Worm (Caenorhabditis elegans) whole organism, L2 larva: Measurements from ENCODE around the gene lpr-7.

ENCODE experiments used
- C34F6.9 ChIP-seq: fragments of 150-350 bp; optimal IDR thresholded peaks from 2 replicates; lab custom pipeline; 2014; ENCODE audit warnings: missing biosample characterization, missing genetic modification characterization
- F13H6.1 ChIP-seq: sonication (generic microtip); optimal IDR thresholded peaks from 2 replicates; lab custom pipeline; 2016; ENCODE audit warnings: missing genetic modification characterization, missing compliant biosample characterization
- R02D3.7 ChIP-seq: fragments of 150-350 bp; optimal IDR thresholded peaks from 2 replicates; lab custom pipeline; 2014; ENCODE audit warnings: missing biosample characterization, missing genetic modification characterization
- Y55F3AM.14 ChIP-seq: fragments of 200-800 bp; sonication (Bioruptor generic); optimal IDR thresholded peaks from 2 replicates; lab custom pipeline; 2018; ENCODE audit warnings: mild to moderate bottlenecking, missing genetic modification characterization, missing compliant biosample characterization
- ZK546.5 ChIP-seq: sonication (generic microtip); optimal IDR thresholded peaks from 2 replicates; lab custom pipeline; 2017; ENCODE audit warnings: missing biosample characterization, missing genetic modification characterization
- alr-1 ChIP-seq: fragments of 150-350 bp; optimal IDR thresholded peaks from 2 replicates; lab custom pipeline; 2014; ENCODE audit warnings: missing biosample characterization, missing genetic modification characterization
- aly-2 ChIP-seq: fragments of 150-350 bp; optimal IDR thresholded peaks from 2 replicates; lab custom pipeline; 2014; ENCODE audit warnings: missing biosample characterization, missing genetic modification characterization
- ama-1 ChIP-seq: fragments of 150-350 bp; optimal IDR thresholded peaks from 2 replicates; lab custom pipeline; 2018; ENCODE audit warnings: inconsistent platforms
- blmp-1 ChIP-seq: sonication (generic microtip); optimal IDR thresholded peaks from 2 replicates; lab custom pipeline; 2017; ENCODE audit warnings: missing genetic modification characterization, mild to moderate bottlenecking, missing compliant biosample characterization, antibody characterized with exemption, moderate library complexity; ENCODE audit not compliant: insufficient read depth
- ceh-16 ChIP-seq: fragments of 150-350 bp; optimal IDR thresholded peaks from 2 replicates; lab custom pipeline; 2014; ENCODE audit warnings: missing biosample characterization, missing genetic modification characterization
- ceh-82 ChIP-seq: fragments of 150-350 bp; optimal IDR thresholded peaks from 2 replicates; lab custom pipeline; 2014; ENCODE audit warnings: missing biosample characterization, missing genetic modification characterization
- crh-2 ChIP-seq: sonication (generic microtip); optimal IDR thresholded peaks from 2 replicates; lab custom pipeline; 2017; ENCODE audit warnings: missing biosample characterization, missing genetic modification characterization
- dmd-4 ChIP-seq: sonication (generic microtip); optimal IDR thresholded peaks from 2 replicates; lab custom pipeline; 2017; ENCODE audit warnings: missing biosample characterization, missing genetic modification characterization
- egl-27 ChIP-seq: sonication (generic microtip); optimal IDR thresholded peaks from 3 replicates; lab custom pipeline; 2017; ENCODE audit warnings: missing biosample characterization, missing genetic modification reagents, missing genetic modification characterization
- elt-1 ChIP-seq: fragments of 150-350 bp; optimal IDR thresholded peaks from 2 replicates; lab custom pipeline; 2014; ENCODE audit warnings: missing biosample characterization, missing genetic modification characterization
- fos-1 ChIP-seq: fragments of 150-350 bp; optimal IDR thresholded peaks from 2 replicates; lab custom pipeline; 2014; ENCODE audit warnings: missing biosample characterization, missing genetic modification characterization
- lin-11 ChIP-seq: fragments of 150-350 bp; sonication (generic microtip); optimal IDR thresholded peaks from 2 replicates; lab custom pipeline; 2014; ENCODE audit warnings: missing biosample characterization, missing genetic modification characterization, inconsistent platforms, mixed read lengths
- lin-13 ChIP-seq: fragments of 150-350 bp; optimal IDR thresholded peaks from 2 replicates; lab custom pipeline; 2014; ENCODE audit warnings: missing biosample characterization, missing genetic modification reagents, missing genetic modification characterization
- lin-39 ChIP-seq: fragments of 150-350 bp; optimal IDR thresholded peaks from 2 replicates; lab custom pipeline; 2014; ENCODE audit warnings: missing biosample characterization, missing genetic modification reagents, missing genetic modification characterization
- lsy-2 ChIP-seq, 2 experiments: fragments of 150-350 bp in 1 of 2; sonication (generic microtip) in 1 of 2; optimal IDR thresholded peaks; 2 replicates each; lab custom pipeline; 2014 to 2017; ENCODE audit warnings: missing biosample characterization in 2 of 2, missing genetic modification characterization in 2 of 2
- mab-5 ChIP-seq: fragments of 150-350 bp; optimal IDR thresholded peaks from 2 replicates; lab custom pipeline; 2014; ENCODE audit warnings: missing biosample characterization, missing genetic modification characterization
- mbf-1 ChIP-seq: sonication (generic microtip); optimal IDR thresholded peaks from 2 replicates; lab custom pipeline; 2017; ENCODE audit warnings: missing biosample characterization, missing genetic modification characterization
- nhr-10 ChIP-seq: sonication (generic microtip); optimal IDR thresholded peaks from 2 replicates; lab custom pipeline; 2017; ENCODE audit warnings: missing biosample characterization, missing genetic modification characterization
- nhr-12 ChIP-seq: fragments of 150-350 bp; optimal IDR thresholded peaks from 2 replicates; lab custom pipeline; 2014; ENCODE audit warnings: missing biosample characterization, missing genetic modification characterization
- nhr-21 ChIP-seq: fragments of 150-350 bp; optimal IDR thresholded peaks from 2 replicates; lab custom pipeline; 2014; ENCODE audit warnings: missing biosample characterization, missing genetic modification characterization
- nhr-23 ChIP-seq: fragments of 150-350 bp; optimal IDR thresholded peaks from 2 replicates; lab custom pipeline; 2014; ENCODE audit warnings: missing biosample characterization, missing genetic modification reagents, missing genetic modification characterization
- nhr-237 ChIP-seq: fragments of 150-350 bp; optimal IDR thresholded peaks from 2 replicates; lab custom pipeline; 2014; ENCODE audit warnings: missing biosample characterization, missing genetic modification characterization
- nhr-25 ChIP-seq: fragments of 150-350 bp; sonication (generic microtip); optimal IDR thresholded peaks from 3 replicates; lab custom pipeline; 2014; ENCODE audit warnings: missing biosample characterization, missing genetic modification characterization
- nhr-6 ChIP-seq: fragments of 150-350 bp; optimal IDR thresholded peaks from 2 replicates; lab custom pipeline; 2014; ENCODE audit warnings: missing biosample characterization, missing genetic modification characterization
- nhr-77 ChIP-seq: fragments of 150-350 bp; optimal IDR thresholded peaks from 2 replicates; lab custom pipeline; 2014; ENCODE audit warnings: missing biosample characterization, missing genetic modification characterization
- peb-1 ChIP-seq: fragments of 150-350 bp; optimal IDR thresholded peaks from 2 replicates; lab custom pipeline; 2014; ENCODE audit warnings: missing biosample characterization, missing genetic modification characterization
- skn-1 ChIP-seq: sonication (generic microtip); optimal IDR thresholded peaks from 2 replicates; lab custom pipeline; 2017; ENCODE audit warnings: missing biosample characterization, missing genetic modification characterization
- sma-3 ChIP-seq: sonication (generic microtip); optimal IDR thresholded peaks from 2 replicates; lab custom pipeline; 2016; ENCODE audit warnings: missing genetic modification reagents, missing genetic modification characterization, missing compliant biosample characterization
- sma-9 ChIP-seq, 2 experiments: fragments of 150-350 bp in 1 of 2; sonication (generic microtip) in 1 of 2; optimal IDR thresholded peaks; 2 replicates each; lab custom pipeline; 2014 to 2016; ENCODE audit warnings: missing genetic modification characterization in 2 of 2, mild to moderate bottlenecking in 1 of 2, missing biosample characterization in 1 of 2, missing compliant biosample characterization in 1 of 2, missing genetic modification reagents in 1 of 2, moderate library complexity in 1 of 2
- snpc-4 ChIP-seq: fragments of 150-350 bp; optimal IDR thresholded peaks from 2 replicates; lab custom pipeline; 2014; ENCODE audit warnings: missing biosample characterization, missing genetic modification characterization
- unc-39 ChIP-seq: fragments of 150-350 bp; optimal IDR thresholded peaks from 2 replicates; lab custom pipeline; 2014; ENCODE audit warnings: missing biosample characterization, missing genetic modification characterization
- unc-55 ChIP-seq: fragments of 150-350 bp; sonication (generic microtip); optimal IDR thresholded peaks from 3 replicates; lab custom pipeline; 2014; ENCODE audit warnings: missing biosample characterization, missing genetic modification reagents, missing genetic modification characterization
- unc-62 ChIP-seq: fragments of 150-350 bp; optimal IDR thresholded peaks from 2 replicates; lab custom pipeline; 2014; ENCODE audit warnings: missing biosample characterization, missing genetic modification reagents, missing genetic modification characterization
- ztf-1 ChIP-seq: fragments of 200-800 bp; sonication (Bioruptor generic); conservative IDR thresholded peaks from 2 replicates; pipeline ENCODE4 v1.3.6; 2022; ENCODE audit warnings: missing genetic modification characterization, missing compliant biosample characterization
- ztf-11 ChIP-seq: sonication (generic microtip); optimal IDR thresholded peaks from 2 replicates; lab custom pipeline; 2017; ENCODE audit warnings: missing biosample characterization, missing genetic modification characterization

Gene lpr-7

ce11 chrX:670603-671002, 14.6 kb downstream of the lpr-7 start, which contains the start of gene T19D7.6:
Gene T19D7.6 (minus strand): TSS chrX:670800.
- TF ChIP-seq ceh-82 (no peak), fos-1 (tag; lab: Kevin White, UChicago) (peak; percentile 54)
- TF ChIP-seq, all 48 proteins: peak for 1

ce11 chrX:671807-672206, 15.8 kb downstream of the lpr-7 start, which contains the start of gene lgc-32:
Gene lgc-32 (plus strand): TSS chrX:672107.
- no peak for TF ChIP-seq egl-27 (tag; lab: Kevin White, UChicago)
- TF ChIP-seq, all 48 proteins: peak for 0

ce11 chrX:680920-681319, 24.9 kb downstream of the lpr-7 start, which contains the start of gene T19D7.7:
Gene T19D7.7 (minus strand): TSS chrX:681020.
- TF ChIP-seq nhr-21 (tag; lab: Kevin White, UChicago) = no peak
- no peak for TF ChIP-seq ZK546.5 (tag; lab: Kevin White, UChicago)
- TF ChIP-seq dmd-4 (tag; lab: Kevin White, UChicago) = no peak
- no peak for TF ChIP-seq unc-62
- TF ChIP-seq unc-39 (tag; lab: Kevin White, UChicago) = no peak
- no peak for TF ChIP-seq mbf-1 (tag; lab: Kevin White, UChicago)
- TF ChIP-seq nhr-6 (tag; lab: Kevin White, UChicago) = no peak
- no peak for TF ChIP-seq fos-1 (tag; lab: Kevin White, UChicago)
- no peak for TF ChIP-seq F13H6.1 (tag; lab: Kevin White, UChicago)

ce11 chrX:681413-681812, 25.4 kb downstream of the lpr-7 start:
- TF ChIP-seq lsy-2 (tag; optimal IDR thresholded peaks at IDR 0.05; lab: Kevin White, UChicago) (no peak), aly-2 (tag; lab: Kevin White, UChicago) (no peak), ztf-11 (tag; lab: Kevin White, UChicago) (no peak), nhr-12 (tag; lab: Kevin White, UChicago) (no peak), crh-2 (tag; lab: Kevin White, UChicago) (no peak), elt-1 (no peak), ceh-82 (no peak), alr-1 (tag; lab: Kevin White, UChicago) (no peak), snpc-4 (peak; percentile 25)

- TF ChIP-seq ama-1 (lab: Kevin White, UChicago) = no peak
- no peak for TF ChIP-seq unc-39 (tag; lab: Kevin White, UChicago)
- TF ChIP-seq sma-3 = no peak
- TF ChIP-seq R02D3.7 (tag; lab: Kevin White, UChicago) = no peak
- no peak for TF ChIP-seq ceh-16 (tag; lab: Kevin White, UChicago)
- no peak for TF ChIP-seq nhr-237 (tag; lab: Kevin White, UChicago)
- TF ChIP-seq ztf-1 (GFP tag; lab: Robert Waterston, UW) = no peak
- TF ChIP-seq peb-1 (tag; lab: Kevin White, UChicago) = no peak
- TF ChIP-seq elt-1 = no peak
- TF ChIP-seq nhr-77 (tag; lab: Kevin White, UChicago) = no peak
- TF ChIP-seq Y55F3AM.14 (GFP tag; lab: Kevin White, UChicago) = no peak
- TF ChIP-seq C34F6.9 (tag; lab: Kevin White, UChicago) = no peak
- no peak for TF ChIP-seq nhr-23 (tag; lab: Kevin White, UChicago)
- TF ChIP-seq nhr-21 (tag; lab: Kevin White, UChicago) = no peak
- TF ChIP-seq alr-1 (tag; lab: Kevin White, UChicago) = no peak
- no peak for TF ChIP-seq unc-62
- TF ChIP-seq aly-2 (tag; lab: Kevin White, UChicago) = no peak
- TF ChIP-seq mab-5 (tag; lab: Kevin White, UChicago) = no peak
- no peak for TF ChIP-seq dmd-4 (tag; lab: Kevin White, UChicago)
- no peak for TF ChIP-seq sma-9 (GFP tag; optimal IDR thresholded peaks at IDR 0.05; lab: Kevin White, UChicago)
- TF ChIP-seq sma-9 (tag; optimal IDR thresholded peaks at IDR 0.05; lab: Kevin White, UChicago) = no peak
Measured at ce11 chrX:682691-683090, 26.7 kb downstream of the lpr-7 start, which contains the start of gene Y9C12A.1. Gene Y9C12A.1 (minus strand): TSS chrX:682791.

ce11 chrX:688602-689001, 32.6 kb downstream of the lpr-7 start:
- TF ChIP-seq peb-1 (tag; lab: Kevin White, UChicago) (no peak), lsy-2 (tag; optimal IDR thresholded peaks at IDR 0.05; lab: Kevin White, UChicago) (no peak), alr-1 (tag; lab: Kevin White, UChicago) (no peak), sma-9 (GFP tag; optimal IDR thresholded peaks at IDR 0.05; lab: Kevin White, UChicago) (no peak), sma-9 (tag; optimal IDR thresholded peaks at IDR 0.05; lab: Kevin White, UChicago) (no peak), dmd-4 (tag; lab: Kevin White, UChicago) (no peak), blmp-1 (tag; lab: Kevin White, UChicago) (no peak), lin-39 (tag; lab: Kevin White, UChicago) (no peak), crh-2 (tag; lab: Kevin White, UChicago) (no peak), nhr-23 (tag; lab: Kevin White, UChicago) (no peak), lin-13 (GFP tag; lab: Kevin White, UChicago) (no peak), skn-1 (tag; lab: Kevin White, UChicago) (no peak), elt-1 (no peak), unc-55 (GFP tag; lab: Kevin White, UChicago) (no peak), nhr-21 (tag; lab: Kevin White, UChicago) (no peak), fos-1 (tag; lab: Kevin White, UChicago) (no peak), nhr-237 (tag; lab: Kevin White, UChicago) (no peak), sma-3 (no peak), lin-11 (tag; lab: Kevin White, UChicago) (no peak), nhr-10 (no peak), nhr-25 (tag; lab: Kevin White, UChicago) (no peak)
